Fruit fly (Drosophila melanogaster): ENCODE data around the gene Ugt304A1.

DNA sequence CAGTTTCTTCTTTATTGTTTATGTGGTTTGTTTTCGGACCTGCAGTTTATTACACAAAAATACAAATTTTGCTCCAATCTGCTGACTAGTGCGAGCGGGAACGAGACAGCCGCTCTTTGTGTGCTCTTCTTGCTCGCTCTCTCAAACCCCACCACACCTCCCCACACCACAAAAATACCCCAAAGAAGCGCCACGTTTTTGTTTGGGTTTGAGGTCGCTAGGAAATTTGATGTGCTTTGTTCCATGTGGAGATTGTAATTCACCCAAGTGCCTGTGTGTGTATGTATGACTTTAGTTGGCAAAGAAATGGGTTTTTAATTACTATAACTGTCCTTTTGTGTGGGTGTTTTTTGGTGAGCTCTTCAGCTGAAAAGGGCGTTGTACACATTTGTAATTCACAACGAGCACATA, 22.9 kb upstream of the Ugt304A1 start:
- TF ChIP-seq Snoo (tag; optimal IDR thresholded peaks at IDR 0.05) (no peak), CG4496 (GFP tag; IDR thresholded peaks at IDR 0.05) (0 out of 3 replicates have a peak, but pooled peaks have one; percentile 11), rn (GFP tag; IDR thresholded peaks at IDR 0.05) (no peak), CG13204 (GFP tag; optimal IDR thresholded peaks at IDR 0.05) (no peak), CG34367 (tag; optimal IDR thresholded peaks at IDR 0.05) (no peak), fd96Ca (GFP tag; IDR thresholded peaks at IDR 0.05) (peak; percentile 47; the same call in 1 of the 3 replicates), CG15710 (tag; optimal IDR thresholded peaks at IDR 0.05) (no peak), EcR (GFP tag; optimal IDR thresholded peaks at IDR 0.05) (no peak), CG8301 (tag; optimal IDR thresholded peaks at IDR 0.05) (no peak), Pif1A (GFP tag; optimal IDR thresholded peaks at IDR 0.05) (no peak), CG14655 (GFP tag; optimal IDR thresholded peaks at IDR 0.05) (no peak), CG8159 (tag; optimal IDR thresholded peaks at IDR 0.05) (no peak), CG32121 (GFP tag; IDR thresholded peaks at IDR 0.05) (0 out of 2 replicates have a peak, but pooled peaks have one; percentile 14), Ets98B (GFP tag; IDR thresholded peaks at IDR 0.05) (no peak)

Measured in whole organism, pupa.